Fruit fly (Drosophila melanogaster): ENCODE results near the gene CG1750.

CG1750 gene

DNA sequence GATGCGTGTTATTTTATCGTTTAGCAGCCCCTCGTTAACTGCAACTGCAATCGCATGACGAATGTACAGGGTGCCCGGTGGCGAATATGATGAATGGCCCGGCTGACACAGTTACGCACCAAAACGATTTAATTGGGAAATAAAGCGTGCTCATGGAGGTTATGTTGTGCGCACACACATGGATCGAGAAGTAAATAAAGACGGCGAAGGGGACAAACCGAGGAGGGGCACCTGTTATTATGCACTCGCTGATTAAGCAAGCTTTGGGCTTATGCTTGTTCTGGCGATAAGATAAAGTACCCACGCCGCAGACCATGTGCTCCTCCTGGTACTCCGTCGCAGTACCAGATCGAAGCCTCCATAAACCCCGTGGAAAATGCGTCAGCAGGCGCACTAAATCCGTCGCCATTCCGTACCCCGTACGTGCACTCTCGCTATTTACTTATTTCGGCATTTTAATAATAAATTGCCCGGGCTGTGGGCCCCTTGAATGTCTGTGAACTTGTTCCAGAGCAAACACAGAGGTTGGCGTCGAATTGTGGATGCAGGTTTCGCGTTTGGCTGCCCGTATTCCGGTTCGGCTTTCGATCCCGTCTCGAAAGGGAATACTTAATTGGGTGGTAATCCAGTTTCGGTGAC lies 29.5 kb downstream of the CG1750 start (continued):
- no peak for TF ChIP-seq HLH4C (GFP tag; IDR thresholded peaks at IDR 0.05; ENCODE audit: partially characterized antibody)
- TF ChIP-seq CG3163 (GFP tag; optimal IDR thresholded peaks at IDR 0.05): no peak
- no peak for TF ChIP-seq HLH3B (GFP tag; IDR thresholded peaks at IDR 0.05)
- TF ChIP-seq CG17385 (GFP tag; optimal IDR thresholded peaks at IDR 0.05): no peak
- no peak for TF ChIP-seq lilli (GFP tag; optimal IDR thresholded peaks at IDR 0.05)
- TF ChIP-seq CG43689 (GFP tag; IDR thresholded peaks at IDR 0.05): no peak
- peak; percentile 14 for TF ChIP-seq CG10543 (GFP tag; optimal IDR thresholded peaks at IDR 0.05)
- no peak for TF ChIP-seq CoRest (tag; optimal IDR thresholded peaks at IDR 0.05)
- no peak for TF ChIP-seq CG4854 (GFP tag; optimal IDR thresholded peaks at IDR 0.05)
- no peak for TF ChIP-seq dan (GFP tag; IDR thresholded peaks at IDR 0.05)
- no peak for TF ChIP-seq CG11695 (GFP tag; IDR thresholded peaks at IDR 0.05)
- TF ChIP-seq p53 (GFP tag; optimal IDR thresholded peaks at IDR 0.05): no peak
- TF ChIP-seq Myb (GFP tag; optimal IDR thresholded peaks at IDR 0.05): no peak
- no peak for TF ChIP-seq CG7357 (GFP tag; IDR thresholded peaks at IDR 0.05)
- no peak for TF ChIP-seq C15 (GFP tag; IDR thresholded peaks at IDR 0.05)
- no peak for TF ChIP-seq Neu2 (GFP tag; optimal IDR thresholded peaks at IDR 0.05; ENCODE audit: borderline replicate concordance)
- TF ChIP-seq TFAM (GFP tag; optimal IDR thresholded peaks at IDR 0.05): no peak
- TF ChIP-seq CG18619 (GFP tag; optimal IDR thresholded peaks at IDR 0.05): no peak
- TF ChIP-seq gem (tag; optimal IDR thresholded peaks at IDR 0.05): no peak
- no peak for TF ChIP-seq ash1 (GFP tag; optimal IDR thresholded peaks at IDR 0.05)
- no peak for TF ChIP-seq ato (GFP tag; IDR thresholded peaks at IDR 0.05; ENCODE audit: partially characterized antibody)
- no peak for TF ChIP-seq Fer1 (GFP tag; optimal IDR thresholded peaks at IDR 0.05)
- peak; percentile 74 for TF ChIP-seq crol (GFP tag; IDR thresholded peaks at IDR 0.05)
- no peak for TF ChIP-seq Ravus (GFP tag; IDR thresholded peaks at IDR 0.05)
- TF ChIP-seq E2f2 (GFP tag; IDR thresholded peaks at IDR 0.05): no peak
- peak; percentile 92 for TF ChIP-seq bigmax (GFP tag; optimal IDR thresholded peaks at IDR 0.05)
- no peak for TF ChIP-seq CG7745 (tag; optimal IDR thresholded peaks at IDR 0.05)
- TF ChIP-seq maf-S (GFP tag; optimal IDR thresholded peaks at IDR 0.05): no peak
- TF ChIP-seq Nf-YB (GFP tag; optimal IDR thresholded peaks at IDR 0.05): no peak
- TF ChIP-seq ATbp (GFP tag; optimal IDR thresholded peaks at IDR 0.05): peak; percentile 22
- no peak for TF ChIP-seq CG1529 (GFP tag; optimal IDR thresholded peaks at IDR 0.05)
- no peak for TF ChIP-seq repo (GFP tag; optimal IDR thresholded peaks at IDR 0.05)
- no peak for TF ChIP-seq bsh (GFP tag; optimal IDR thresholded peaks at IDR 0.05)
- no peak for TF ChIP-seq CG7271 (tag; optimal IDR thresholded peaks at IDR 0.05)
- no peak for TF ChIP-seq CG2678 (tag; optimal IDR thresholded peaks at IDR 0.05)
- no peak for TF ChIP-seq luna (GFP tag; optimal IDR thresholded peaks at IDR 0.05)
- TF ChIP-seq Sin3A (optimal IDR thresholded peaks at IDR 0.05): no peak
- peak; percentile 43 for TF ChIP-seq lbe (GFP tag; optimal IDR thresholded peaks at IDR 0.05)
- no peak for TF ChIP-seq CkIIα-i1 (GFP tag; IDR thresholded peaks at IDR 0.05)
- TF ChIP-seq zfh2 (GFP tag; optimal IDR thresholded peaks at IDR 0.05): no peak
- TF ChIP-seq CG7839 (tag; optimal IDR thresholded peaks at IDR 0.05): no peak
- TF ChIP-seq CG3065 (GFP tag; optimal IDR thresholded peaks at IDR 0.05): no peak
- no peak for TF ChIP-seq zen (tag; optimal IDR thresholded peaks at IDR 0.05)
- TF ChIP-seq dimm (GFP tag; IDR thresholded peaks at IDR 0.05): no peak
- no peak for TF ChIP-seq Gug (GFP tag; IDR thresholded peaks at IDR 0.05)
- TF ChIP-seq tll (GFP tag; optimal IDR thresholded peaks at IDR 0.05): no peak
- no peak for TF ChIP-seq gt (GFP tag; IDR thresholded peaks at IDR 0.05)
- TF ChIP-seq tap (tag; optimal IDR thresholded peaks at IDR 0.05): no peak
- TF ChIP-seq exex (tag; optimal IDR thresholded peaks at IDR 0.05): no peak
- TF ChIP-seq Mrtf (GFP tag; IDR thresholded peaks at IDR 0.05): no peak
- no peak for TF ChIP-seq CG2712 (tag; optimal IDR thresholded peaks at IDR 0.05)

Measured in whole organism, embryonic.